Fruit fly (Drosophila melanogaster) whole organism, wandering third instar larva: ENCODE measurements around the gene CG42240.
A peak's percentile ranks its signal among the peaks of the same experiment; 100 is the strongest.

Experiments
- Abd-B ChIP-seq: fragments of >200 bp; optimal IDR thresholded peaks from 2 replicates; lab custom pipeline; 2017; ENCODE audit warnings: missing biosample characterization, missing genetic modification characterization
- CG32264 ChIP-seq: fragments of 200-800 bp; sonication (Bioruptor generic); optimal IDR thresholded peaks from 2 replicates; lab custom pipeline; 2016; ENCODE audit warnings: missing biosample characterization, missing genetic modification characterization
- CG9705 ChIP-seq: fragments of 200-800 bp; sonication (Bioruptor generic); optimal IDR thresholded peaks from 2 replicates; lab custom pipeline; 2018; ENCODE audit warnings: missing biosample characterization, mild to moderate bottlenecking, missing genetic modification characterization
- CrebA ChIP-seq: fragments of 200-800 bp; sonication (Bioruptor generic); optimal IDR thresholded peaks from 2 replicates; lab custom pipeline; 2016; ENCODE audit warnings: missing biosample characterization, mild to moderate bottlenecking, missing genetic modification characterization, borderline replicate concordance
- Dif ChIP-seq: fragments of 200-275, 200-300 bp; sonication (Bioruptor generic); optimal IDR thresholded peaks from 2 replicates; lab custom pipeline; 2018; ENCODE audit warnings: missing biosample characterization, missing genetic modification characterization; ENCODE audit not compliant: partially characterized antibody
- GATAd ChIP-seq: sonication (Bioruptor generic); optimal IDR thresholded peaks from 2 replicates; lab custom pipeline; 2016; ENCODE audit warnings: missing biosample characterization, missing genetic modification characterization
- HLH106 ChIP-seq: fragments of 200-800 bp; optimal IDR thresholded peaks from 3 replicates; lab custom pipeline; 2019; ENCODE audit warnings: missing biosample characterization, mild to moderate bottlenecking, missing genetic modification characterization, moderate library complexity
- Hnf4 ChIP-seq: fragments of 200-800 bp; sonication (Bioruptor generic); optimal IDR thresholded peaks from 2 replicates; lab custom pipeline; 2016; ENCODE audit warnings: missing biosample characterization, mild to moderate bottlenecking, missing genetic modification characterization
- Hr78 ChIP-seq: fragments of >200 bp; optimal IDR thresholded peaks from 2 replicates; lab custom pipeline; 2017; ENCODE audit warnings: missing biosample characterization, missing genetic modification characterization
- Hr83 ChIP-seq: fragments of 200-300 bp; sonication (Bioruptor generic); optimal IDR thresholded peaks from 2 replicates; lab custom pipeline; 2016; ENCODE audit warnings: missing biosample characterization, mild to moderate bottlenecking, missing genetic modification characterization, moderate library complexity; ENCODE audit not compliant: poor library complexity, severe bottlenecking
- Jra ChIP-seq: sonication (Bioruptor generic); optimal IDR thresholded peaks from 2 replicates; lab custom pipeline; 2016; ENCODE audit warnings: missing biosample characterization, missing genetic modification characterization
- Mio ChIP-seq: sonication (Bioruptor generic); optimal IDR thresholded peaks from 2 replicates; lab custom pipeline; 2016; ENCODE audit warnings: missing biosample characterization, missing genetic modification characterization
- Myc ChIP-seq: fragments of >200 bp; optimal IDR thresholded peaks from 2 replicates; lab custom pipeline; 2017
- N ChIP-seq: fragments of >200 bp; optimal IDR thresholded peaks from 2 replicates; lab custom pipeline; 2018; ENCODE audit warnings: missing biosample characterization, missing external identifiers, missing genetic modification characterization
- OdsH ChIP-seq: fragments of 200-800 bp; sonication (Bioruptor generic); optimal IDR thresholded peaks from 2 replicates; lab custom pipeline; 2016; ENCODE audit warnings: missing biosample characterization, mild to moderate bottlenecking, missing genetic modification characterization
- Rel ChIP-seq, 2 experiments: fragments of 200-800 bp; sonication (Bioruptor generic) in 1 of 2; optimal IDR thresholded peaks; 2 replicates in 1 of 2; 3 replicates in 1 of 2; lab custom pipeline; 2016 to 2019; ENCODE audit warnings: mild to moderate bottlenecking in 2 of 2, missing biosample characterization in 2 of 2, missing genetic modification characterization in 2 of 2, moderate library complexity in 1 of 2
- Sp1 ChIP-seq: fragments of 200-800 bp; sonication (Bioruptor generic); optimal IDR thresholded peaks from 3 replicates; lab custom pipeline; 2019; ENCODE audit warnings: missing biosample characterization, mild to moderate bottlenecking, missing genetic modification characterization, moderate library complexity
- Vsx2 ChIP-seq: fragments of 200-300, 225-300 bp; sonication (Bioruptor generic); optimal IDR thresholded peaks from 2 replicates; lab custom pipeline; 2018; ENCODE audit warnings: missing biosample characterization, missing genetic modification characterization; ENCODE audit not compliant: partially characterized antibody
- br ChIP-seq: fragments of 200-800 bp; sonication (Bioruptor generic); optimal IDR thresholded peaks from 2 replicates; lab custom pipeline; 2016; ENCODE audit warnings: missing biosample characterization, missing genetic modification characterization
- brk ChIP-seq: fragments of 200-800 bp; sonication (Bioruptor generic); optimal IDR thresholded peaks from 2 replicates; lab custom pipeline; 2016; ENCODE audit warnings: missing biosample characterization, mild to moderate bottlenecking, missing genetic modification characterization
- dl ChIP-seq, 2 experiments: fragments of 175-275, 200-275 bp in 1 of 2; fragments of 200-275 bp in 1 of 2; sonication (Bioruptor generic); optimal IDR thresholded peaks; lab custom pipeline; 2018; ENCODE audit warnings: mild to moderate bottlenecking in 2 of 2, missing biosample characterization in 2 of 2, missing genetic modification characterization in 2 of 2, moderate library complexity in 2 of 2; ENCODE audit not compliant: partially characterized antibody in 2 of 2, insufficient read depth in 1 of 2
- dmrt93B ChIP-seq: fragments of 200-800 bp; sonication (Bioruptor generic); optimal IDR thresholded peaks from 2 replicates; lab custom pipeline; 2018; ENCODE audit warnings: missing biosample characterization, mild to moderate bottlenecking, missing genetic modification characterization
- dsf ChIP-seq: sonication (Bioruptor generic); optimal IDR thresholded peaks from 2 replicates; lab custom pipeline; 2016; ENCODE audit warnings: missing biosample characterization, missing genetic modification characterization, borderline replicate concordance
- ey ChIP-seq: fragments of 200-800 bp; sonication (Bioruptor generic); optimal IDR thresholded peaks from 2 replicates; lab custom pipeline; 2016; ENCODE audit warnings: missing biosample characterization, missing genetic modification characterization
- foxo ChIP-seq, 2 experiments: fragments of 200-800 bp; sonication (Bioruptor generic); optimal IDR thresholded peaks; 2 replicates in 1 of 2; 3 replicates in 1 of 2; lab custom pipeline; 2016 to 2017; ENCODE audit warnings: missing biosample characterization in 2 of 2, missing genetic modification characterization in 2 of 2
- fru ChIP-seq: fragments of 200-800 bp; sonication (Bioruptor generic); optimal IDR thresholded peaks from 3 replicates; lab custom pipeline; 2016; ENCODE audit warnings: missing biosample characterization, mild to moderate bottlenecking, missing genetic modification characterization
- h ChIP-seq: fragments of 200-800 bp; sonication (Bioruptor generic); optimal IDR thresholded peaks from 3 replicates; lab custom pipeline; 2016; ENCODE audit warnings: missing biosample characterization, mild to moderate bottlenecking, missing genetic modification characterization
- jim ChIP-seq: fragments of 175-275, 200-325 bp; sonication (Bioruptor generic); optimal IDR thresholded peaks from 2 replicates; lab custom pipeline; 2016; ENCODE audit warnings: missing biosample characterization, mild to moderate bottlenecking, missing genetic modification characterization
- lola ChIP-seq: fragments of >200 bp; optimal IDR thresholded peaks from 2 replicates; lab custom pipeline; 2017; ENCODE audit warnings: missing biosample characterization, missing genetic modification characterization
- pan ChIP-seq: fragments of >200 bp; optimal IDR thresholded peaks from 2 replicates; lab custom pipeline; 2017
- psq ChIP-seq: fragments of 200-800 bp; sonication (Bioruptor generic); optimal IDR thresholded peaks from 3 replicates; lab custom pipeline; 2017; ENCODE audit warnings: missing biosample characterization, mild to moderate bottlenecking, missing genetic modification characterization, moderate library complexity
- rgr ChIP-seq: fragments of 200-800 bp; sonication (Bioruptor generic); optimal IDR thresholded peaks from 3 replicates; lab custom pipeline; 2016; ENCODE audit warnings: missing biosample characterization, mild to moderate bottlenecking, missing genetic modification characterization
- sv ChIP-seq: fragments of 200-800 bp; sonication (Bioruptor generic); optimal IDR thresholded peaks from 3 replicates; lab custom pipeline; 2016; ENCODE audit warnings: missing biosample characterization, missing genetic modification characterization
- tai ChIP-seq: sonication (Bioruptor generic); optimal IDR thresholded peaks from 2 replicates; lab custom pipeline; 2016; ENCODE audit warnings: missing biosample characterization, missing genetic modification characterization
- woc ChIP-seq: sonication (Bioruptor generic); optimal IDR thresholded peaks from 2 replicates; lab custom pipeline; 2016; ENCODE audit warnings: missing biosample characterization, mild to moderate bottlenecking, missing genetic modification characterization

CG42240 gene

DNA sequence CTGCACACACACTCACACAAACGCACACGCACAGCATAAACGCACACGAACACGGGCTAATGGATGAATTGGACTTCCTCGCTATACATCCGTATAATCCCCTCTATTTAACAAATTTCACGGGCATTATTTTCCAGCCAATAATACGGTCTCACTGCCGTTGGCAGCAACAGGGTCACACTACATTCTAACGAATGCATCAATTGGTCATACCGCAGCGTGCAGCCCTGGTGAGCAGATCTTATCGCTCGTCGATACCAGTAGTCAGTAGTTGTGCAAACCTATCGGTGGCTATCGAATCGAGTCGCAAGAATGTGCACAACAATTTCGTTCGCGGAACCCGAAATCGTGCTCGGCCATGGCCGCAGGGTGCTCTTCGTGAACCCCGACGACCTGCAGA, 42.8 kb upstream of the CG42240 start, which contains the start of the genes Top3beta and wuho:
TSS of gene Top3beta (minus strand) at position 149 of the 400 bp plus-strand sequence.
TSS of gene wuho (plus strand) at position 259 of the 400 bp plus-strand sequence.
- TF ChIP-seq Myc (lab: Kevin White, UChicago) = peak; percentile 24
- peak; percentile 19 for TF ChIP-seq psq
- TF ChIP-seq dsf (GFP tag; lab: Kevin White, UChicago) = no peak
- peak; percentile 22 for TF ChIP-seq Dif (GFP tag; lab: Kevin White, UChicago)
- TF ChIP-seq h (GFP tag; lab: Kevin White, UChicago) = peak; percentile 63
- TF ChIP-seq woc (GFP tag; lab: Kevin White, UChicago) = no peak
- TF ChIP-seq foxo (GFP tag; optimal IDR thresholded peaks at IDR 0.05; lab: Kevin White, UChicago) = no peak
- TF ChIP-seq br (GFP tag; lab: Kevin White, UChicago) = no peak
- no peak for TF ChIP-seq dmrt93B (GFP tag; lab: Kevin White, UChicago)
- peak; percentile 1 for TF ChIP-seq Hr83 (GFP tag; lab: Kevin White, UChicago)
- peak; percentile 29 for TF ChIP-seq OdsH (GFP tag; lab: Kevin White, UChicago)
- no peak for TF ChIP-seq lola (GFP tag; lab: Kevin White, UChicago)
- peak; percentile 16 for TF ChIP-seq sv (GFP tag; lab: Kevin White, UChicago)
- TF ChIP-seq Sp1 = peak; percentile 44
- TF ChIP-seq Rel (GFP tag; optimal IDR thresholded peaks at IDR 0.05; lab: Kevin White, UChicago) = no peak
- peak; percentile 99 for TF ChIP-seq Rel (tag; optimal IDR thresholded peaks at IDR 0.05; lab: Kevin White, UChicago)
- TF ChIP-seq tai (GFP tag; lab: Kevin White, UChicago) = no peak
- peak; percentile 37 for TF ChIP-seq ey (GFP tag; lab: Kevin White, UChicago)
- no peak for TF ChIP-seq Hr78 (GFP tag; lab: Kevin White, UChicago)
- peak; percentile 41 for TF ChIP-seq HLH106 (tag; lab: Kevin White, UChicago)
- TF ChIP-seq CG9705 (GFP tag; lab: Kevin White, UChicago) = no peak
- TF ChIP-seq rgr = peak; percentile 68

DNA sequence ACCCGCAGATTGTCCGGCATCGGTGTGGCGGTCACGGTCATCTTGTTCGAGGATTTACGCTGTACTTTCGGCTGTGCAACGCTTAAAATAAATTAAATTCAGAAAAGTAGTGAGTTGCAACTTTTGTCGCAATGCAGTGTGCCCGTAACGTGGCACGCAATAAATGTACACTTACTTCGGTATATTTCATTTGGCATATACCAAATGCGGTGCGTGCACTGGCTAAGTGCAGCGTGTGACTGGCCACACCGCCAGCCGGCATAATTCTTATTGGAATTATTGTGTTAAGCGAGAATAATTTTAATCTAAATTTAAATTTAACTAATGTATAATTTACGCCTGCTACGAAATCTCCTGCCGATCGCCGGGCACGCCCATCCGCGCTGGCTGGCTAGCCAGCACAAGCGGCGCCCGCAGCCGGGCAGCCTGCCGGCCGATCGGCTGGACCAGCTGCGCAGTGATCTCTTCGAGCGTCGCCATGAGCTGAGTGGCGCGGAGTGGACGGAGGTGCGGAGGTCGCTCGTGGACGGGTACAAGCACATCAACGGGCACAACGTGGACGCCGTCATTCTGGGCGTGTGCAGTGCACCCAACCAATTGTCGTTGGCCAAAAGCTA, 39.5 kb upstream of the CG42240 start, which contains the start of the genes Rpt4 and mldr:
TSS of gene Rpt4 (minus strand) at position 163 of the 617 bp plus-strand sequence.
TSS of gene mldr (plus strand) at position 221 of the 617 bp plus-strand sequence.
- TF ChIP-seq Sp1 (peak; percentile 18), pan (lab: Kevin White, UChicago) (no peak), CG32264 (GFP tag; lab: Kevin White, UChicago) (no peak), GATAd (GFP tag; lab: Kevin White, UChicago) (no peak), jim (GFP tag; lab: Kevin White, UChicago) (no peak), Hr83 (GFP tag; lab: Kevin White, UChicago) (peak; percentile 5), Rel (GFP tag; optimal IDR thresholded peaks at IDR 0.05; lab: Kevin White, UChicago) (no peak), Rel (tag; optimal IDR thresholded peaks at IDR 0.05; lab: Kevin White, UChicago) (peak; percentile 53), CG9705 (GFP tag; lab: Kevin White, UChicago) (no peak), br (GFP tag; lab: Kevin White, UChicago) (no peak)

DNA sequence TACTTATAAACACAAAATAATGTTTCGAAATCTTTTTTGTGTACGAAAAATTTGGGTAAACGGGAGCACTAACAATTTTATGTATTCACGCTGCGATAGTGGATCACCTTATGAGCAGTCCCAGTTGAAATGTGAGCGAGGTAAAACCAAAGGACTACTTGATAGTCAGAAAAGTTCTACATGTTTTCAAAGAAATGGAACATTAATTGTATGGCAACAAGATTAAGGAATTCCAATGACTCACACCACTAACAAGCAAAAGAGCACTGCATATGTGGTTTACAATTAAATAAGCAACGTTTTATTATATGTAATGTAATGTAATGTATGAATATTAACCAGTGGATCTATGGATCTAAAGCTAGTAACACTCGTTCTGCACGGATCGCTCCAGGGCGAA, 36.4 kb upstream of the CG42240 start, which contains the start of gene CG15892:
TSS of gene CG15892 (minus strand) at position 101 of the 400 bp plus-strand sequence.
- TF ChIP-seq psq (no peak), Dif (GFP tag; lab: Kevin White, UChicago) (no peak), ey (GFP tag; lab: Kevin White, UChicago) (no peak), CrebA (GFP tag; lab: Kevin White, UChicago) (no peak), tai (GFP tag; lab: Kevin White, UChicago) (no peak), lola (GFP tag; lab: Kevin White, UChicago) (no peak), dl (GFP tag; optimal IDR thresholded peaks at IDR 0.05; lab: Kevin White, UChicago; ENCODE audit: insufficient read depth in 1 of 2, partially characterized antibody in 2 of 2) (no peak)

DNA sequence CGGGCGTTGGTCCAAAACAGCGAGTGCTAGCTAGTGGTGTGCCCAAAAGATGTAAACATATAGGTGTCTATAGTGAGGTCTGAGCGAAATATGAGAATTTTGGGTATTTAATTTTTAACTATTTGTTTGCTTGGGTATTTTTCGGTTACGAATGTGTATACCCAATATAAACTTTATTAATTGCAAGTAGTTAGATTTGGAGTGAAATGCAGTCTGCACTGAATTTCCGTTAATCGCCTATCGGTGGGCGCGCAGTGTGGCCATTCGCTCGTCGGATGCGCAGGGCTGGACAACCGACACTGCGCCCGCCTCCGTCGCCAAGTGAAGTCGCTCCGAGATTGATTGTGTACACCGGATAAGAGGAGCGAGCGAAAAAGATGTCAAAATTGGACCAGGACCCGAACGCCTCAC, 35.5 kb upstream of the CG42240 start, which contains the start of the genes CG15891 and CG3815:
TSS of gene CG15891 (minus strand) at position 217 of the 411 bp plus-strand sequence.
TSS of gene CG3815 (plus strand) at position 261 of the 411 bp plus-strand sequence.
- TF ChIP-seq Jra (GFP tag; lab: Kevin White, UChicago) (no peak), CrebA (GFP tag; lab: Kevin White, UChicago) (no peak), OdsH (GFP tag; lab: Kevin White, UChicago) (no peak), Hr78 (GFP tag; lab: Kevin White, UChicago) (no peak), rgr (peak; percentile 51), Hr83 (GFP tag; lab: Kevin White, UChicago) (no peak), N (GFP tag; lab: Kevin White, UChicago) (no peak), foxo (GFP tag; optimal IDR thresholded peaks at IDR 0.05; lab: Kevin White, UChicago) (peak in 1 of 2 experiments; percentile 63), Abd-B (GFP tag; lab: Kevin White, UChicago) (no peak), brk (GFP tag; lab: Kevin White, UChicago) (no peak), ey (GFP tag; lab: Kevin White, UChicago) (peak; percentile 22), psq (peak; percentile 31), fru (no peak), woc (GFP tag; lab: Kevin White, UChicago) (no peak), jim (GFP tag; lab: Kevin White, UChicago) (no peak), dsf (GFP tag; lab: Kevin White, UChicago) (no peak), CG32264 (GFP tag; lab: Kevin White, UChicago) (no peak), dl (GFP tag; optimal IDR thresholded peaks at IDR 0.05; lab: Kevin White, UChicago; ENCODE audit: insufficient read depth in 1 of 2, partially characterized antibody in 2 of 2) (no peak), Mio (no peak), Vsx2 (GFP tag; lab: Kevin White, UChicago) (no peak), tai (GFP tag; lab: Kevin White, UChicago) (no peak), sv (GFP tag; lab: Kevin White, UChicago) (no peak), Hnf4 (GFP tag; lab: Kevin White, UChicago) (no peak), Dif (GFP tag; lab: Kevin White, UChicago) (no peak), Sp1 (peak; percentile 71), GATAd (GFP tag; lab: Kevin White, UChicago) (no peak), Myc (lab: Kevin White, UChicago) (peak; percentile 99), pan (lab: Kevin White, UChicago) (no peak), Rel (GFP tag; optimal IDR thresholded peaks at IDR 0.05; lab: Kevin White, UChicago) (no peak), Rel (tag; optimal IDR thresholded peaks at IDR 0.05; lab: Kevin White, UChicago) (peak; percentile 43), h (GFP tag; lab: Kevin White, UChicago) (peak; percentile 57)
